Fruit fly (Drosophila melanogaster) whole organism, prepupa: ENCODE data around the gene CG33493.

Source experiments
- Blimp-1 ChIP-seq: fragments of 200-800 bp; sonication (Bioruptor generic); optimal IDR thresholded peaks from 3 replicates; lab custom pipeline; 2017; ENCODE audit warnings: missing biosample characterization, missing genetic modification characterization, mild to moderate bottlenecking, moderate library complexity, missing genetic modification reagents
- CG1621 ChIP-seq: fragments of 200-800 bp; sonication (Bioruptor generic); optimal IDR thresholded peaks from 3 replicates; lab custom pipeline; 2018; ENCODE audit warnings: missing biosample characterization, mild to moderate bottlenecking, missing genetic modification characterization
- CG32006 ChIP-seq: fragments of 200-800 bp; sonication (Bioruptor generic); optimal IDR thresholded peaks from 3 replicates; lab custom pipeline; 2017; ENCODE audit warnings: missing biosample characterization, mild to moderate bottlenecking, missing genetic modification characterization
- Eip78C ChIP-seq: fragments of 200-800 bp; sonication (Bioruptor generic); peaks from one replicate; lab custom pipeline; 2016; ENCODE audit warnings: missing biosample characterization, missing genetic modification characterization
- Lpt ChIP-seq: fragments of 200-800 bp; sonication (Bioruptor generic); optimal IDR thresholded peaks from 3 replicates; lab custom pipeline; 2016; ENCODE audit warnings: missing biosample characterization, missing genetic modification characterization
- eg ChIP-seq: fragments of 200-800 bp; sonication (Bioruptor generic); IDR thresholded peaks from 3 replicates; pipeline ENCODE4 v1.3.6; 2022; ENCODE audit warnings: missing biosample characterization, missing genetic modification characterization
- salr ChIP-seq, 2 experiments: fragments of 200-800 bp; sonication (Bioruptor generic); optimal IDR thresholded peaks; 3 replicates each; lab custom pipeline; 2016 to 2018; ENCODE audit warnings: missing biosample characterization in 2 of 2, missing genetic modification characterization in 2 of 2, mild to moderate bottlenecking in 1 of 2
- spab ChIP-seq: fragments of 200-800 bp; sonication (Bioruptor generic); optimal IDR thresholded peaks from 2 replicates; lab custom pipeline; 2017; ENCODE audit warnings: missing biosample characterization, mild to moderate bottlenecking, missing genetic modification characterization, missing genetic modification reagents
- ss ChIP-seq, 2 experiments: fragments of 200-800 bp; sonication (Bioruptor generic); optimal IDR thresholded peaks; 2 replicates in 1 of 2; 3 replicates in 1 of 2; lab custom pipeline; 2017 to 2018; ENCODE audit warnings: mild to moderate bottlenecking in 2 of 2, missing biosample characterization in 2 of 2, missing genetic modification characterization in 2 of 2, moderate library complexity in 1 of 2
- topi ChIP-seq: fragments of 200-800 bp; sonication (Bioruptor generic); optimal IDR thresholded peaks from 3 replicates; lab custom pipeline; 2016; ENCODE audit warnings: missing biosample characterization, missing genetic modification characterization

DNA sequence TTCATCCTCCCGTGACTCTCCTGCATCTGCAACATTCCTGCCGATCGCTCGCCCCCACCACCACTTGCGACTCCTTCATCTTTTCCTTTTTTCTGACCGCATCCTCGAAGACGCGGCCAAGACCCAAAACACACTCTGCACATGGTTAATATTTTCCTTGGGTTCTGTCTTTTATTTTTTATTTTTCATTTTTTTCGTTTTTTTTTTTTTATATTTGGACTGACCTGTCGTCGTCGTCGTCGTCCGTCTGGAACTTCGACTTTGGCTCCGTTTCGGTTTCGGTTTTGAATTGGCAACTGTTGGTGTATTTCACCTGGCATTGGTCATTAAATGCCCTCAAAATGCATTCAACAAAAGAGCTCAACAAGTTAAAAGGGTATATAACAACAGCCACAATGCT, 19.0 kb upstream of the CG33493 start:
- no peak for TF ChIP-seq Lpt (GFP tag; lab: Kevin White, UChicago)
- peak; percentile 35 for TF ChIP-seq topi (GFP tag; lab: Kevin White, UChicago)
- TF ChIP-seq spab (GFP tag; lab: Kevin White, UChicago), result no peak
- peak; percentile 76 for TF ChIP-seq Eip78C
- no peak for TF ChIP-seq eg
- TF ChIP-seq CG1621, result no peak
- no peak for TF ChIP-seq CG32006 (GFP tag; lab: Kevin White, UChicago)
- no peak for TF ChIP-seq Blimp-1 (GFP tag; lab: Kevin White, UChicago)
- TF ChIP-seq salr (GFP tag; optimal IDR thresholded peaks at IDR 0.05; lab: Kevin White, UChicago), result no peak
- TF ChIP-seq ss (GFP tag; optimal IDR thresholded peaks at IDR 0.05; lab: Kevin White, UChicago), result no peak
